Worm (Caenorhabditis elegans) whole organism, late embryonic: Measurements from ENCODE around the gene cpg-18.

Experiments used
- C38D4.7 ChIP-seq: fragments of 200-800 bp; sonication (Bioruptor generic); optimal IDR thresholded peaks from 2 replicates; lab custom pipeline; 2018; ENCODE audit warnings: mild to moderate bottlenecking, missing genetic modification characterization, moderate library complexity, missing compliant biosample characterization
- F13H6.1 ChIP-seq: sonication (generic microtip); optimal IDR thresholded peaks from 2 replicates; lab custom pipeline; 2016; ENCODE audit warnings: missing genetic modification characterization, missing compliant biosample characterization
- K02D7.2 ChIP-seq: sonication (generic microtip); optimal IDR thresholded peaks from 2 replicates; lab custom pipeline; 2017; ENCODE audit warnings: mild to moderate bottlenecking, missing genetic modification characterization, missing compliant biosample characterization
- K09A11.1 ChIP-seq: sonication (generic microtip); optimal IDR thresholded peaks from 2 replicates; lab custom pipeline; 2017; ENCODE audit warnings: antibody characterized with exemption, mild to moderate bottlenecking, missing genetic modification characterization, missing compliant biosample characterization; ENCODE audit not compliant: insufficient read depth
- T23F11.4 ChIP-seq: fragments of 200-800 bp; sonication (Bioruptor generic); optimal IDR thresholded peaks from 2 replicates; lab custom pipeline; 2018; ENCODE audit warnings: mild to moderate bottlenecking, missing genetic modification characterization, missing compliant biosample characterization
- Y22D7AL.16 ChIP-seq: sonication (generic microtip); optimal IDR thresholded peaks from 2 replicates; lab custom pipeline; 2016; ENCODE audit warnings: missing genetic modification characterization, missing compliant biosample characterization
- ama-1 ChIP-seq: fragments of 150-350 bp; optimal IDR thresholded peaks from 2 replicates; lab custom pipeline; 2014
- ceh-18 ChIP-seq: sonication (generic microtip); optimal IDR thresholded peaks from 2 replicates; lab custom pipeline; 2016; ENCODE audit warnings: missing genetic modification characterization, missing compliant biosample characterization
- ceh-30 ChIP-seq: fragments of 150-350 bp; optimal IDR thresholded peaks from 2 replicates; lab custom pipeline; 2014; ENCODE audit warnings: missing biosample characterization, missing genetic modification characterization
- ceh-48 ChIP-seq: sonication (generic microtip); optimal IDR thresholded peaks from 2 replicates; lab custom pipeline; 2016; ENCODE audit warnings: missing genetic modification characterization, inconsistent platforms, missing compliant biosample characterization
- ceh-9 ChIP-seq: sonication (generic microtip); optimal IDR thresholded peaks from 2 replicates; lab custom pipeline; 2016; ENCODE audit warnings: mild to moderate bottlenecking, missing genetic modification characterization, inconsistent platforms, missing compliant biosample characterization
- che-1 ChIP-seq: sonication (generic microtip); optimal IDR thresholded peaks from 2 replicates; lab custom pipeline; 2016; ENCODE audit warnings: mild to moderate bottlenecking, missing genetic modification characterization, missing compliant biosample characterization
- dmd-4 ChIP-seq: sonication (generic microtip); optimal IDR thresholded peaks from 2 replicates; lab custom pipeline; 2016; ENCODE audit warnings: borderline replicate concordance, missing genetic modification characterization, missing compliant biosample characterization
- dve-1 ChIP-seq: sonication (generic microtip); optimal IDR thresholded peaks from 2 replicates; lab custom pipeline; 2017; ENCODE audit warnings: antibody characterized with exemption, mild to moderate bottlenecking, missing genetic modification characterization, missing compliant biosample characterization
- elt-4 ChIP-seq: sonication (generic microtip); optimal IDR thresholded peaks from 2 replicates; lab custom pipeline; 2016; ENCODE audit warnings: missing genetic modification characterization, missing compliant biosample characterization
- fax-1 ChIP-seq: sonication (generic microtip); optimal IDR thresholded peaks from 2 replicates; lab custom pipeline; 2016; ENCODE audit warnings: missing genotype, missing genetic modification characterization, missing compliant biosample characterization
- fkh-6 ChIP-seq: sonication (generic microtip); optimal IDR thresholded peaks from 2 replicates; lab custom pipeline; 2016; ENCODE audit warnings: missing genetic modification characterization, missing compliant biosample characterization
- hlh-8 ChIP-seq: sonication (generic microtip); optimal IDR thresholded peaks from 2 replicates; lab custom pipeline; 2016; ENCODE audit warnings: missing genotype, missing genetic modification characterization, missing compliant biosample characterization
- lim-6 ChIP-seq: sonication (generic microtip); optimal IDR thresholded peaks from 2 replicates; lab custom pipeline; 2016; ENCODE audit warnings: missing genetic modification characterization, missing compliant biosample characterization
- mec-3 ChIP-seq: sonication (generic microtip); optimal IDR thresholded peaks from 2 replicates; lab custom pipeline; 2016; ENCODE audit warnings: borderline replicate concordance, missing genetic modification characterization, missing compliant biosample characterization
- nfya-1 ChIP-seq: sonication (generic microtip); optimal IDR thresholded peaks from 2 replicates; lab custom pipeline; 2017; ENCODE audit warnings: missing genetic modification characterization, mild to moderate bottlenecking, missing compliant biosample characterization, antibody characterized with exemption, moderate library complexity
- npax-4 ChIP-seq: sonication (generic microtip); optimal IDR thresholded peaks from 2 replicates; lab custom pipeline; 2016; ENCODE audit warnings: missing genetic modification characterization, missing compliant biosample characterization
- pax-1 ChIP-seq: fragments of 150-350 bp; optimal IDR thresholded peaks from 2 replicates; lab custom pipeline; 2014; ENCODE audit warnings: missing biosample characterization, missing genetic modification characterization
- pha-4 ChIP-seq: fragments of 150-350 bp; optimal IDR thresholded peaks from 2 replicates; lab custom pipeline; 2018; ENCODE audit warnings: missing biosample characterization, missing genetic modification reagents, missing genetic modification characterization
- pqm-1 ChIP-seq: sonication (generic microtip); optimal IDR thresholded peaks from 2 replicates; lab custom pipeline; 2016; ENCODE audit warnings: missing genetic modification characterization, missing compliant biosample characterization
- sdc-2 ChIP-seq: sonication (generic microtip); optimal IDR thresholded peaks from 2 replicates; lab custom pipeline; 2016; ENCODE audit warnings: missing genotype, missing genetic modification characterization, missing compliant biosample characterization
- sox-4 ChIP-seq: sonication (generic microtip); optimal IDR thresholded peaks from 2 replicates; lab custom pipeline; 2017; ENCODE audit warnings: mild to moderate bottlenecking, missing genetic modification characterization, inconsistent platforms, missing compliant biosample characterization
- syd-9 ChIP-seq: sonication (generic microtip); optimal IDR thresholded peaks from 2 replicates; lab custom pipeline; 2016; ENCODE audit warnings: mild to moderate bottlenecking, missing genetic modification characterization, moderate library complexity, missing compliant biosample characterization
- tbx-7 ChIP-seq: sonication (generic microtip); optimal IDR thresholded peaks from 2 replicates; lab custom pipeline; 2016; ENCODE audit warnings: missing genotype, missing genetic modification characterization, missing compliant biosample characterization
- ttx-3 ChIP-seq: sonication (generic microtip); optimal IDR thresholded peaks from 2 replicates; lab custom pipeline; 2016; ENCODE audit warnings: missing genetic modification reagents, missing genetic modification characterization, missing compliant biosample characterization
- unc-42 ChIP-seq: sonication (generic microtip); optimal IDR thresholded peaks from 2 replicates; lab custom pipeline; 2016; ENCODE audit warnings: missing genotype, missing genetic modification characterization, missing compliant biosample characterization
- unc-86 ChIP-seq: sonication (generic microtip); optimal IDR thresholded peaks from 2 replicates; lab custom pipeline; 2016; ENCODE audit warnings: missing genetic modification characterization, missing compliant biosample characterization
- zip-5 ChIP-seq: sonication (generic microtip); optimal IDR thresholded peaks from 2 replicates; lab custom pipeline; 2016; ENCODE audit warnings: missing genetic modification characterization, missing compliant biosample characterization

cpg-18 gene

ce11 chrIV:5758695-5759094 lies 23.9 kb downstream of the cpg-18 start:
- TF ChIP-seq fax-1 (tag; lab: Kevin White, UChicago) (no peak), zip-5 (tag; lab: Kevin White, UChicago) (no peak), syd-9 (tag; lab: Kevin White, UChicago) (no peak), pha-4 (no peak), nfya-1 (tag; lab: Kevin White, UChicago) (no peak), ceh-48 (no peak), hlh-8 (tag; lab: Kevin White, UChicago) (no peak), pax-1 (tag; lab: Kevin White, UChicago) (no peak), mec-3 (tag; lab: Kevin White, UChicago) (no peak), npax-4 (no peak), ceh-30 (no peak), ceh-18 (tag; lab: Kevin White, UChicago) (no peak), sox-4 (tag; lab: Kevin White, UChicago) (no peak), dve-1 (no peak), F13H6.1 (no peak), unc-86 (tag; lab: Kevin White, UChicago) (no peak)

ce11 chrIV:5760656-5761055 lies 25.8 kb downstream of the cpg-18 start:
- TF ChIP-seq F13H6.1 (no peak), C38D4.7 (GFP tag; lab: Kevin White, UChicago) (no peak), fax-1 (tag; lab: Kevin White, UChicago) (no peak), sdc-2 (no peak), che-1 (no peak), ceh-48 (no peak)

ce11 chrIV:5761211-5761907 lies 26.5 kb downstream of the cpg-18 start:
- TF ChIP-seq T23F11.4 (GFP tag; lab: Kevin White, UChicago), result no peak
- TF ChIP-seq K02D7.2 (tag; lab: Kevin White, UChicago), result no peak
- no peak for TF ChIP-seq ceh-30
- no peak for TF ChIP-seq pqm-1 (tag; lab: Kevin White, UChicago)
- no peak for TF ChIP-seq fkh-6 (tag; lab: Kevin White, UChicago)
- TF ChIP-seq elt-4 (tag; lab: Kevin White, UChicago), result no peak
- no peak for TF ChIP-seq dmd-4 (tag; lab: Kevin White, UChicago)
- TF ChIP-seq ceh-9 (tag; lab: Kevin White, UChicago), result no peak

ce11 chrIV:5762770-5763169 lies 27.9 kb downstream of the cpg-18 start:
- no peak for TF ChIP-seq ceh-18 (tag; lab: Kevin White, UChicago)
- no peak for TF ChIP-seq ama-1 (lab: Kevin White, UChicago)
- TF ChIP-seq ttx-3 (tag; lab: Kevin White, UChicago), result no peak
- TF ChIP-seq K09A11.1, result no peak
- TF ChIP-seq ceh-9 (tag; lab: Kevin White, UChicago), result no peak
- TF ChIP-seq lim-6 (tag; lab: Kevin White, UChicago), result no peak
- TF ChIP-seq Y22D7AL.16 (tag; lab: Kevin White, UChicago), result no peak

- TF ChIP-seq K09A11.1 (no peak), K02D7.2 (tag; lab: Kevin White, UChicago) (no peak), tbx-7 (tag; lab: Kevin White, UChicago) (no peak), dmd-4 (tag; lab: Kevin White, UChicago) (no peak), zip-5 (tag; lab: Kevin White, UChicago) (no peak), unc-42 (tag; lab: Kevin White, UChicago) (no peak)
Measured at ce11 chrIV:5764392-5764791, 29.6 kb downstream of the cpg-18 start.
